Worm (Caenorhabditis elegans) whole organism, midembryonic: Measurements from ENCODE around the gene ZK1320.2.

Experiments used
- T22C8.4 ChIP-seq: fragments of 200-800 bp; sonication (Bioruptor generic); IDR thresholded peaks from 2 replicates; pipeline ENCODE4 v1.3.6; 2022; ENCODE audit warnings: missing genetic modification characterization, missing compliant biosample characterization
- flt-1 ChIP-seq: fragments of 200-800 bp; sonication (Bioruptor generic); IDR thresholded peaks from 2 replicates; pipeline ENCODE4 v1.3.6; 2022; ENCODE audit warnings: missing genetic modification characterization, missing compliant biosample characterization
- klf-2 ChIP-seq: fragments of 200-800 bp; sonication (Bioruptor generic); conservative IDR thresholded peaks from 2 replicates; pipeline ENCODE4 v1.3.6; 2022; ENCODE audit warnings: missing genetic modification reagents, missing genetic modification characterization, missing compliant biosample characterization
- ref-1 ChIP-seq: fragments of 200-800 bp; sonication (Bioruptor generic); conservative IDR thresholded peaks from 2 replicates; pipeline ENCODE4 v1.3.6; 2022; ENCODE audit warnings: missing genetic modification reagents, missing genetic modification characterization, missing compliant biosample characterization
- ztf-23 ChIP-seq: fragments of 200-800 bp; sonication (Bioruptor generic); IDR thresholded peaks from 2 replicates; pipeline ENCODE4 v1.3.6; 2022; ENCODE audit warnings: missing genetic modification reagents, missing genetic modification characterization, missing compliant biosample characterization
- ztf-29 ChIP-seq: fragments of 200-800 bp; sonication (Bioruptor generic); IDR thresholded peaks from 2 replicates; pipeline ENCODE4 v1.3.6; 2022; ENCODE audit warnings: missing genetic modification reagents, missing genetic modification characterization, missing compliant biosample characterization

DNA sequence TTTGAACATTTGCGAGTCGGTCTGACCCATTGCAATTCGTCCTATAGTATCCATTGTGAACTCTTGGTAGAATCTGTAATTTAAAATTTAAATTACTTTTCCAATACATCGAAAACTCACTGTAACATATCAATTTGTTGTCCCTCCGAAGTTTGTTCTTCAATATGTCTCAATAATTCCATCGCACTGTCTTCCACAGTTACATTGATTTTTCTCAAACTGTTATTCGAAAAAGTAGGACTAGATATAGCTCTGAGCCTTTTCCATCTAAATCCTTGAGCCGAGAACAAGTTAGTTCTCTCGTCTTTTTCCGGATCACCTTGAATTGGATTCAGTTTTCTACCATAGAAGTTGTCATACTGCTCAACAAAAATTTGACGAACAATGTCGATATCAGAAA is 3.4 kb upstream of the ZK1320.2 start:
- no peak for TF ChIP-seq ztf-23 (GFP tag; lab: Robert Waterston, UW)
- TF ChIP-seq klf-2 (GFP tag; lab: Robert Waterston, UW), result no peak
- TF ChIP-seq flt-1 (GFP tag; lab: Robert Waterston, UW), result no peak
- no peak for TF ChIP-seq ztf-29 (GFP tag; lab: Robert Waterston, UW)
- TF ChIP-seq T22C8.4 (GFP tag; lab: Robert Waterston, UW), result no peak
- no peak for TF ChIP-seq ref-1 (GFP tag; lab: Robert Waterston, UW)
